Worm (Caenorhabditis elegans) whole organism, L4 larva: ENCODE measurements around the gene F28C1.1.

Experiments
- F10B5.3 ChIP-seq: sonication (generic microtip); optimal IDR thresholded peaks from 2 replicates; lab custom pipeline; 2016; ENCODE audit warnings: mild to moderate bottlenecking, missing genetic modification characterization, missing compliant biosample characterization
- ceh-62 ChIP-seq: sonication (generic microtip); optimal IDR thresholded peaks from 2 replicates; lab custom pipeline; 2017; ENCODE audit warnings: missing biosample characterization, missing genetic modification characterization
- ceh-82 ChIP-seq: sonication (generic microtip); optimal IDR thresholded peaks from 2 replicates; lab custom pipeline; 2017; ENCODE audit warnings: missing biosample characterization, missing genetic modification characterization
- lin-1 ChIP-seq: fragments of 200-800 bp; sonication (Bioruptor generic); IDR thresholded peaks from 2 replicates; pipeline ENCODE4 v1.3.6; 2022; ENCODE audit warnings: missing genetic modification reagents, missing genetic modification characterization, missing compliant biosample characterization

DNA sequence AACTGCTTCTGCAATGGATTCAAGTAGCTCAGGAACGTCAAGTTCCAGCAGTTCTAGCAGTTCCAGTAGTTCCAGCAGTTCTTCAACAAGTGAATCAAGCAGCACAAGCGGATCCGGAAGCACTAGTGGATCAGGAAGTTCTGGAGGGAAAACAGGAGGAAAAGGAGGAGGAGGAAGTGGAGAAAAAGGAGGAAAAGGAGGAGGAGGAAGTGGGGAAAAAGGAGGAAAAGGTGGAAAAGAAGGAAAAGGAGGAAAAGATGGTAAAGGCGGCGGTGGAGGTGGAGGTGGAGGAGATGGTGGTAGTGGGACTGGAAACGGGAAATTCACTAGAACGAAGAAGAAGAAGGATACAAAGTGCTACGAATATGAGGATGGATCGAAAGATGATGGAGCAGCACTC lies 44.1 kb upstream of the F28C1.1 start:
- TF ChIP-seq lin-1 (GFP tag; lab: Robert Waterston, UW) (no peak), ceh-62 (no peak), F10B5.3 (tag; lab: Kevin White, UChicago) (no peak), ceh-82 (no peak)
